Fruit fly (Drosophila melanogaster) whole organism, pupa: ENCODE measurements around the gene Indy.

ENCODE experiments used
- CG10348 ChIP-seq: fragments of 200-800 bp; sonication (Bioruptor generic); IDR thresholded peaks from 2 replicates; pipeline ENCODE4 v1.3.6; 2022; ENCODE audit warnings: missing biosample characterization, missing genetic modification characterization
- CG12605 ChIP-seq: fragments of 200-800 bp; sonication (Bioruptor generic); IDR thresholded peaks from 2 replicates; pipeline ENCODE4 v1.3.6; 2022; ENCODE audit warnings: missing biosample characterization, missing genetic modification characterization
- CG13204 ChIP-seq: fragments of 200-800 bp; sonication (Bioruptor generic); optimal IDR thresholded peaks from 2 replicates; lab custom pipeline; 2018; ENCODE audit warnings: missing biosample characterization, mild to moderate bottlenecking, missing genetic modification characterization, moderate library complexity
- CG14655 ChIP-seq: fragments of 200-800 bp; sonication (Bioruptor generic); optimal IDR thresholded peaks from 3 replicates; lab custom pipeline; 2017; ENCODE audit warnings: mild to moderate bottlenecking, missing biosample characterization, missing genetic modification reagents, missing genetic modification characterization
- CG15710 ChIP-seq: fragments of 200-800 bp; sonication (Bioruptor generic); optimal IDR thresholded peaks from 2 replicates; lab custom pipeline; 2018; ENCODE audit warnings: missing biosample characterization, mild to moderate bottlenecking, missing genetic modification characterization, moderate library complexity
- CG17806 ChIP-seq: fragments of 200-800 bp; sonication (Bioruptor generic); optimal IDR thresholded peaks from 2 replicates; lab custom pipeline; 2018; ENCODE audit warnings: missing biosample characterization, mild to moderate bottlenecking, missing genetic modification characterization, moderate library complexity
- CG32121 ChIP-seq: fragments of 200-800 bp; sonication (Bioruptor generic); IDR thresholded peaks from 2 replicates; pipeline ENCODE4 v1.3.6; 2022; ENCODE audit warnings: missing biosample characterization, missing genetic modification characterization
- CG34367 ChIP-seq: fragments of 200-800 bp; sonication (Bioruptor generic); optimal IDR thresholded peaks from 2 replicates; lab custom pipeline; 2018; ENCODE audit warnings: missing biosample characterization, mild to moderate bottlenecking, missing genetic modification characterization
- CG4496 ChIP-seq: fragments of 200-800 bp; sonication (Bioruptor generic); IDR thresholded peaks from 3 replicates; pipeline ENCODE4 v1.3.6; 2022; ENCODE audit warnings: missing biosample characterization, missing genetic modification characterization
- CG8159 ChIP-seq: fragments of 200-800 bp; sonication (Bioruptor generic); optimal IDR thresholded peaks from 3 replicates; lab custom pipeline; 2018; ENCODE audit warnings: missing biosample characterization, mild to moderate bottlenecking, missing genetic modification characterization, moderate library complexity
- CG8301 ChIP-seq: fragments of 200-800 bp; sonication (Bioruptor generic); optimal IDR thresholded peaks from 2 replicates; lab custom pipeline; 2018; ENCODE audit warnings: missing biosample characterization, mild to moderate bottlenecking, missing genetic modification characterization
- CG9948 ChIP-seq: fragments of 200-800 bp; sonication (Bioruptor generic); optimal IDR thresholded peaks from 2 replicates; lab custom pipeline; 2018; ENCODE audit warnings: missing biosample characterization, mild to moderate bottlenecking, missing genetic modification characterization, moderate library complexity
- D1 ChIP-seq: fragments of 200-800 bp; sonication (Bioruptor generic); optimal IDR thresholded peaks from 2 replicates; lab custom pipeline; 2018; ENCODE audit warnings: missing biosample characterization, mild to moderate bottlenecking, missing genetic modification characterization, moderate library complexity
- EcR ChIP-seq: fragments of 200-800 bp; sonication (Bioruptor generic); optimal IDR thresholded peaks from 3 replicates; lab custom pipeline; 2019; ENCODE audit warnings: missing biosample characterization, missing genetic modification characterization, mild to moderate bottlenecking, moderate library complexity, missing genetic modification reagents
- Ets98B ChIP-seq: fragments of 200-800 bp; sonication (Bioruptor generic); IDR thresholded peaks from 2 replicates; pipeline ENCODE4 v1.3.6; 2022; ENCODE audit warnings: missing biosample characterization, missing genetic modification characterization
- Pif1A ChIP-seq: fragments of 200-800 bp; sonication (Bioruptor generic); optimal IDR thresholded peaks from 3 replicates; lab custom pipeline; 2016; ENCODE audit warnings: missing biosample characterization, missing genetic modification characterization
- Pif1B ChIP-seq: fragments of 200-800 bp; sonication (Bioruptor generic); optimal IDR thresholded peaks from 3 replicates; lab custom pipeline; 2016; ENCODE audit warnings: missing biosample characterization, missing genetic modification characterization
- Snoo ChIP-seq: fragments of 200-800 bp; sonication (Bioruptor generic); optimal IDR thresholded peaks from 3 replicates; lab custom pipeline; 2017; ENCODE audit warnings: missing biosample characterization, mild to moderate bottlenecking, missing genetic modification characterization, inconsistent platforms
- fd96Ca ChIP-seq: fragments of 200-800 bp; sonication (Bioruptor generic); IDR thresholded peaks from 3 replicates; pipeline ENCODE4 v1.3.6; 2022; ENCODE audit warnings: missing biosample characterization, missing genetic modification characterization
- gl ChIP-seq: fragments of 200-800 bp; sonication (Bioruptor generic); optimal IDR thresholded peaks from 2 replicates; lab custom pipeline; 2018; ENCODE audit warnings: missing biosample characterization, mild to moderate bottlenecking, missing genetic modification characterization
- rn ChIP-seq: fragments of 200-800 bp; sonication (Bioruptor generic); IDR thresholded peaks from 2 replicates; pipeline ENCODE4 v1.3.6; 2022; ENCODE audit warnings: missing biosample characterization, missing genetic modification characterization

Indy gene

DNA sequence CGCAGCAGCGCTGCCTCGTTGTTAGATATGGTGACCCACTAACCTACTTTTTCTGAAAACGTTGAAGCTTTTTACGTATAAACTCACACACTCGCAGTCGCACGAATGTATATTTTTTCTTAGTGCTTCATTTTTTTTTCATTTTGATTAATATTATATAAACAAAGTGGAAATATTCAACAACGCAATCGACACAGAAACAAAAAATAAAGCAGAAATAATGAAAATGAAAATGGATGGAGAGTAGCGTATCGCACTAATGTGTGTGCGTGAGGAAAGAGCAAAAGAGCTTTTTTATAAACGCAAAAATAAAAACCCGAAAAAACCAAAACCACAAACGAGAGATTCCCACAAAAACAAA, 60.0 kb downstream of the Indy start:
- TF ChIP-seq CG15710 (no peak), CG8301 (no peak), Ets98B (GFP tag; lab: Robert Waterston, UW) (no peak), Pif1B (GFP tag; lab: Kevin White, UChicago) (no peak), CG17806 (no peak), gl (tag; lab: Kevin White, UChicago) (no peak)

DNA sequence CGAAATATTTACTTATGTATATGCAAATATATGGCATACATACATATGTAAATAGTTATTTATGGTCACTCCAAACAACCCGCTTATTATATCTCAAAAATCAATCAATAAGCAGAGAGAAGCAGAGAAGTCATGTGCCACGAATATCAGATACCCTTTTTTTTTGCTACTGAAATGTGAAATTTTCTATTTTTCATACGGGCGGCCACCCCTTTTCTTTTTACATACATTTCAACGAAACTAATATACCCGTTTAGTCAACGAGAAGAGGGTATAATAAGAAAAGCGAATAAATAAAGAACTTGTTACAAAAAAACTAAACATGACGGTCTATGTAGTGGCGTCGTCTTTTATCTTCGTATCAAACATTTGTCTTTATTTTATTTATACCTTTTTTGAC, 61.5 kb downstream of the Indy start:
- TF ChIP-seq Snoo (tag; lab: Kevin White, UChicago) (no peak), CG15710 (no peak), gl (tag; lab: Kevin White, UChicago) (no peak), fd96Ca (GFP tag; lab: Robert Waterston, UW) (peak; percentile 59; the same call in 2 of the 3 replicates), rn (GFP tag; lab: Robert Waterston, UW) (no peak), CG34367 (no peak), CG9948 (tag; lab: Kevin White, UChicago) (no peak), Pif1A (GFP tag; lab: Kevin White, UChicago) (no peak), CG32121 (peak; percentile 60), CG13204 (GFP tag; lab: Kevin White, UChicago) (no peak), CG12605 (GFP tag; lab: Robert Waterston, UW) (no peak), CG10348 (GFP tag; lab: Robert Waterston, UW) (no peak), CG17806 (no peak), CG4496 (peak; percentile 78)

DNA sequence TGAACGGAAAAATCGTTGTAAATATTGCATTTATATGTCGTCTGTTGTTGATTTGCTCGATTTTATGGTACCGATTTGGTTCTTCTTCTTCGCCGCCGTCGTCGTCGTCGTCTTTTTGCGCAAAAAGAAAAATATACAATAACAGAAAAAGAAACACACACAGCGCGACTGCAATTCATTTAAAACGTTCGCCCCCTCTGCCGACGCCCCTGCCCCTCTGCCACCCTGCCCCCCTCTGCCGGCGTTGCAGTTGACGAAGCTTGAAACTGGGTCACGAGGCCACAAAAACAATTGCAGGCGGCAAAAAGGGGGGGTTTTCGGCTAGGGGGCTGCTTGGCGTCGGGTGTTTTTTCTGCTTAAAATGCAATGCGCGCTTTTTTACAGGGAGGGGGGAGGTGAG, 62.5 kb downstream of the Indy start:
- peak; percentile 6 for TF ChIP-seq EcR (GFP tag; lab: Kevin White, UChicago)
- peak; percentile 84 for TF ChIP-seq Ets98B (GFP tag; lab: Robert Waterston, UW)
- peak; percentile 37; the same call in 1 of the 2 replicates for TF ChIP-seq CG10348 (GFP tag; lab: Robert Waterston, UW)
- no peak for TF ChIP-seq Snoo (tag; lab: Kevin White, UChicago)
- peak; percentile 83 for TF ChIP-seq CG4496
- TF ChIP-seq CG32121: peak; percentile 93
- TF ChIP-seq Pif1B (GFP tag; lab: Kevin White, UChicago): no peak
- TF ChIP-seq CG9948 (tag; lab: Kevin White, UChicago): no peak
- TF ChIP-seq D1: no peak
- TF ChIP-seq CG8301: peak; percentile 19
- peak; percentile 25 for TF ChIP-seq CG13204 (GFP tag; lab: Kevin White, UChicago)
- TF ChIP-seq gl (tag; lab: Kevin White, UChicago): no peak
- peak; percentile 29 for TF ChIP-seq CG34367
- TF ChIP-seq Pif1A (GFP tag; lab: Kevin White, UChicago): no peak
- TF ChIP-seq CG14655: peak; percentile 13
- peak; percentile 51 for TF ChIP-seq CG15710
- TF ChIP-seq rn (GFP tag; lab: Robert Waterston, UW): peak; percentile 58
- TF ChIP-seq CG12605 (GFP tag; lab: Robert Waterston, UW): peak; percentile 50
- peak; percentile 31 for TF ChIP-seq CG17806
- peak; percentile 80 for TF ChIP-seq fd96Ca (GFP tag; lab: Robert Waterston, UW)
- peak; percentile 35 for TF ChIP-seq CG8159 (tag; lab: Kevin White, UChicago)

DNA sequence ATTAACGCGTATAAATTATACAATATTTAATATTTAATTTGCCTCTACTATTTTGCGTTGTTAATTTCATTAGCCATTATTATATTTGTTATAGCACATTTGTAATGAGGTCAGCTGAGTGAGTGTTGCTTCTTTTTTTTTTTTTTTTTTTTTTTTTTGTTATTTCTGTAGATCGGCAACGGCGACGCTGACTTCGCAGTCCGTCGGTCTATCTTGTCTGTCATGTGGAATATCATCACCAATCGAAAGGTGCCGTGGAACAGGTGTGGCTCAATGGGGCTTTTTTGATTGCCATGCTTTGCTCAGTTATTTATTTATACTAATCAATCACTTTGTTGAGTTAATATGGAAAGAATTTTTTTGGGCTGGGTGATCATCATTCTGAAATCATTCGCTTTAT, 63.4 kb downstream of the Indy start:
- no peak for TF ChIP-seq CG9948 (tag; lab: Kevin White, UChicago)
- no peak for TF ChIP-seq gl (tag; lab: Kevin White, UChicago)
- TF ChIP-seq fd96Ca (GFP tag; lab: Robert Waterston, UW): no peak
- no peak for TF ChIP-seq CG13204 (GFP tag; lab: Kevin White, UChicago)
- no peak for TF ChIP-seq CG32121
- TF ChIP-seq CG34367: no peak
- TF ChIP-seq, all 21 proteins: peak for 0

DNA sequence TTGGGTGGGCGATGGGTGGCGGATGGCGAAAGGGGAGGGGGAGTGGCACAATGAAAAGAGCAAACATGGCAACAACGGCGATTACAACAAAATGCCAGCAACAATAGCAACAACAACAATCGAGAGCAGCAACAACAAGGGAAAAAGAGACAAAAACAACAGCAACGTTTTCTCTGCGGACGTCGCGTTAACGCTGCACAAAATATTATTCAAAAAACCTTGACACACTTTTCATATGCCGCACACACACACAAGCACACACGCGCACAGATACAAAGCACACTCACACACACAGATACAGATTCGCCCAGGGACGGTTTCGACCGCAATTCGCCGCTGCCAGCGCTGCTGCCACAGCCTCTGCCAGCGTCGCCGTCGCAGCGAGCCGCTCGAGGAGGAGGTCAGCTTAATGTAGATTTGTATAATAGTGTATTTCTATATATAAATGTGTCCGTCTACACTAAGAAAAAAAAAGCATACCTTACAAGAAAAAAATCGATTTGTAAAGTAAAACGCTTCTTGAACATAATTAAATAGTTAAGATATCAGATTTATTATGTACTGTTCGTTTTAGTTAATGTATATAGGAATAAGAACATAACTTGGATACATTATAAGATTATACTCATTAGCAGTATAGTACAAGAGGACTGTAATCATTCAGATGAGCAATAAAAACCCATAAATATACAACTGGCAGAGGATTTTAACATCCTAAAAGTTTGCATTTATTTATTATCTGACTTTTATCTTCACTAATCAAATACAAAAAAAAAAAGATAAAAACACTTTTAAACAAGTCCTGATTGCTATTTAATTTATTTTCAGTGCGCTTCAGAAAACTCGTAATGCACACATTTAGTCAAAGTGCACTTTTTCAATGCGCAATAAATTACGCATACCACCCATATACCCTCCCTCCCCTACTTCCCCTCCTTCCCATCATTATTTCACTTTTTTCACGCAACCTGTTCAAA, 64.1 kb downstream of the Indy start:
- TF ChIP-seq CG34367 (no peak), CG10348 (GFP tag; lab: Robert Waterston, UW) (peak; percentile 73; the same call in 1 of the 2 replicates), CG32121 (0 out of 2 replicates have a peak, but pooled peaks have one; percentile 8), fd96Ca (GFP tag; lab: Robert Waterston, UW) (0 out of 3 replicates have a peak, but pooled peaks have one; percentile 31), CG4496 (peak; percentile 50), CG15710 (no peak), Pif1B (GFP tag; lab: Kevin White, UChicago) (no peak), Pif1A (GFP tag; lab: Kevin White, UChicago) (peak; percentile 15), EcR (GFP tag; lab: Kevin White, UChicago) (no peak), CG8159 (tag; lab: Kevin White, UChicago) (peak; percentile 51), rn (GFP tag; lab: Robert Waterston, UW) (0 out of 2 replicates have a peak, but pooled peaks have one; percentile 2), Ets98B (GFP tag; lab: Robert Waterston, UW) (no peak)
